Fruit fly (Drosophila melanogaster) whole organism, embryonic: Measurements from ENCODE around the gene CG14450.

Experiments
- BtbVII ChIP-seq: fragments of 200-800 bp; sonication (Bioruptor generic); optimal IDR thresholded peaks from 3 replicates; lab custom pipeline; 2017; ENCODE audit warnings: missing biosample characterization, mild to moderate bottlenecking, missing genetic modification characterization
- CG10209 ChIP-seq: fragments of 200-800 bp; sonication (Bioruptor generic); optimal IDR thresholded peaks from 3 replicates; lab custom pipeline; 2017; ENCODE audit warnings: missing biosample characterization, mild to moderate bottlenecking, missing genetic modification characterization, missing genetic modification reagents
- CG10267 ChIP-seq: fragments of 200-800 bp; sonication (Bioruptor generic); optimal IDR thresholded peaks from 2 replicates; lab custom pipeline; 2018; ENCODE audit warnings: missing biosample characterization, mild to moderate bottlenecking, missing genetic modification characterization, moderate library complexity
- CG10959 ChIP-seq: fragments of 200-800 bp; sonication (Bioruptor generic); IDR thresholded peaks from 2 replicates; pipeline ENCODE4 v1.3.6; 2022; ENCODE audit warnings: missing biosample characterization, missing genetic modification characterization
- CG1233 ChIP-seq: fragments of 200-800 bp; sonication (Bioruptor generic); optimal IDR thresholded peaks from 4 replicates; lab custom pipeline; 2018; ENCODE audit warnings: missing biosample characterization, mild to moderate bottlenecking, missing genetic modification characterization
- CG13287 ChIP-seq: fragments of 200-800 bp; sonication (Bioruptor generic); IDR thresholded peaks from 2 replicates; pipeline ENCODE4 v1.3.6; 2022; ENCODE audit warnings: missing biosample characterization, missing genetic modification characterization; ENCODE audit not compliant: partially characterized antibody
- CG13296 ChIP-seq: fragments of 200-800 bp; sonication (Bioruptor generic); optimal IDR thresholded peaks from 3 replicates; lab custom pipeline; 2018; ENCODE audit warnings: missing biosample characterization, mild to moderate bottlenecking, missing genetic modification characterization
- CG17359 ChIP-seq: fragments of 200-800 bp; sonication (Bioruptor generic); optimal IDR thresholded peaks from 3 replicates; lab custom pipeline; 2018; ENCODE audit warnings: missing biosample characterization, mild to moderate bottlenecking, missing genetic modification characterization, moderate library complexity
- CG18619 ChIP-seq: fragments of 200-800 bp; sonication (Bioruptor generic); optimal IDR thresholded peaks from 3 replicates; lab custom pipeline; 2017; ENCODE audit warnings: missing biosample characterization, mild to moderate bottlenecking, missing genetic modification characterization
- CG2120 ChIP-seq: fragments of 200-800 bp; sonication (Bioruptor generic); optimal IDR thresholded peaks from 3 replicates; lab custom pipeline; 2016; ENCODE audit warnings: missing biosample characterization, missing genetic modification characterization
- CG2129 ChIP-seq: fragments of 200-800 bp; sonication (Bioruptor generic); IDR thresholded peaks from 2 replicates; pipeline ENCODE4 v1.3.6; 2022; ENCODE audit warnings: missing biosample characterization, missing genetic modification characterization; ENCODE audit not compliant: partially characterized antibody
- CG2678 ChIP-seq: fragments of 200-800 bp; sonication (Bioruptor generic); optimal IDR thresholded peaks from 3 replicates; lab custom pipeline; 2019; ENCODE audit warnings: missing biosample characterization, mild to moderate bottlenecking, missing genetic modification characterization, moderate library complexity
- CG31365 ChIP-seq: fragments of 200-800 bp; sonication (Bioruptor generic); optimal IDR thresholded peaks from 2 replicates; lab custom pipeline; 2018; ENCODE audit warnings: missing biosample characterization, mild to moderate bottlenecking, missing genetic modification characterization
- CG31388 ChIP-seq: fragments of 200-800 bp; sonication (Bioruptor generic); optimal IDR thresholded peaks from 2 replicates; lab custom pipeline; 2016; ENCODE audit warnings: missing biosample characterization, missing genetic modification characterization
- CG32532 ChIP-seq: fragments of 200-800 bp; sonication (Bioruptor generic); IDR thresholded peaks from 2 replicates; pipeline ENCODE4 v1.3.6; 2022; ENCODE audit warnings: missing biosample characterization, missing genetic modification characterization
- CG3726 ChIP-seq: fragments of 200-800 bp; sonication (Bioruptor generic); IDR thresholded peaks from 3 replicates; pipeline ENCODE4, ENCODE4 v1.3.6; 2022; ENCODE audit warnings: missing biosample characterization, missing genetic modification characterization
- CG3995 ChIP-seq: fragments of 200-800 bp; sonication (Bioruptor generic); optimal IDR thresholded peaks from 3 replicates; lab custom pipeline; 2016; ENCODE audit warnings: missing biosample characterization, missing genetic modification characterization
- CG4360 ChIP-seq: fragments of 200-800 bp; sonication (Bioruptor generic); IDR thresholded peaks from 2 replicates; pipeline ENCODE4 v1.3.6; 2022; ENCODE audit warnings: missing biosample characterization, missing genetic modification characterization
- CG6854 ChIP-seq: fragments of 200-800 bp; sonication (Bioruptor generic); optimal IDR thresholded peaks from 3 replicates; lab custom pipeline; 2017; ENCODE audit warnings: missing biosample characterization, mild to moderate bottlenecking, missing genetic modification characterization
- CG8281 ChIP-seq: fragments of 200-800 bp; sonication (Bioruptor generic); optimal IDR thresholded peaks from 2 replicates; lab custom pipeline; 2018; ENCODE audit warnings: missing biosample characterization, mild to moderate bottlenecking, missing genetic modification characterization, moderate library complexity
- CTCF ChIP-seq: fragments of 200-800 bp; sonication (Bioruptor generic); optimal IDR thresholded peaks from 2 replicates; lab custom pipeline; 2017; ENCODE audit warnings: missing biosample characterization, mild to moderate bottlenecking, missing genetic modification characterization, moderate library complexity
- Deaf1 ChIP-seq: fragments of 200-800 bp; optimal IDR thresholded peaks from 3 replicates; lab custom pipeline; 2019; ENCODE audit warnings: missing biosample characterization, mild to moderate bottlenecking, missing genetic modification characterization, moderate library complexity
- Dip3 ChIP-seq: fragments of 200-800 bp; sonication (Bioruptor generic); optimal IDR thresholded peaks from 3 replicates; lab custom pipeline; 2016; ENCODE audit warnings: missing biosample characterization, missing genetic modification characterization
- Eip74EF ChIP-seq, 2 experiments: fragments of 200-800 bp in 1 of 2; fragments of >200 bp in 1 of 2; sonication (Bioruptor generic) in 1 of 2; optimal IDR thresholded peaks; 2 replicates each; lab custom pipeline; 2017 to 2019; ENCODE audit warnings: missing biosample characterization in 2 of 2, missing genetic modification characterization in 2 of 2, mild to moderate bottlenecking in 1 of 2, moderate library complexity in 1 of 2
- HLH4C ChIP-seq: fragments of 200-800 bp; sonication (Bioruptor generic); IDR thresholded peaks from 3 replicates; pipeline ENCODE4 v1.3.6; 2022; ENCODE audit warnings: missing biosample characterization, missing genetic modification characterization; ENCODE audit not compliant: partially characterized antibody
- PHDP ChIP-seq: fragments of 200-800 bp; sonication (Bioruptor generic); optimal IDR thresholded peaks from 3 replicates; lab custom pipeline; 2018; ENCODE audit warnings: missing biosample characterization, mild to moderate bottlenecking, missing genetic modification characterization, moderate library complexity
- Pdp1 ChIP-seq, 2 experiments: fragments of 200-800 bp; sonication (Bioruptor generic); optimal IDR thresholded peaks; 3 replicates each; lab custom pipeline; 2016; ENCODE audit warnings: missing biosample characterization in 2 of 2, missing genetic modification characterization in 2 of 2, mild to moderate bottlenecking in 1 of 2, moderate library complexity in 1 of 2
- Sry-δ ChIP-seq: fragments of 200-800 bp; sonication (Bioruptor generic); optimal IDR thresholded peaks from 2 replicates; lab custom pipeline; 2016; ENCODE audit warnings: missing biosample characterization, missing genetic modification characterization
- Vsx1 ChIP-seq: fragments of 200-800 bp; sonication (Bioruptor generic); optimal IDR thresholded peaks from 2 replicates; lab custom pipeline; 2017; ENCODE audit warnings: missing biosample characterization, mild to moderate bottlenecking, missing genetic modification characterization, missing genetic modification reagents
- chm ChIP-seq: fragments of 200-800 bp; sonication (Bioruptor generic); IDR thresholded peaks from 2 replicates; pipeline ENCODE4 v1.3.6; 2022; ENCODE audit warnings: missing biosample characterization, missing genetic modification characterization
- cwo ChIP-seq: fragments of 200-800 bp; sonication (Bioruptor generic); optimal IDR thresholded peaks from 3 replicates; lab custom pipeline; 2017; ENCODE audit warnings: missing biosample characterization, missing genetic modification characterization, mild to moderate bottlenecking, moderate library complexity, missing genetic modification reagents
- ems ChIP-seq: fragments of 200-800 bp; sonication (Bioruptor generic); optimal IDR thresholded peaks from 3 replicates; lab custom pipeline; 2016; ENCODE audit warnings: missing biosample characterization, missing genetic modification characterization
- ftz-f1 ChIP-seq: fragments of 200-800 bp; sonication (Bioruptor generic); optimal IDR thresholded peaks from 2 replicates; lab custom pipeline; 2016; ENCODE audit warnings: missing biosample characterization, missing genetic modification characterization
- gcm ChIP-seq: fragments of 200-800 bp; sonication (Bioruptor generic); optimal IDR thresholded peaks from 2 replicates; lab custom pipeline; 2019; ENCODE audit warnings: missing biosample characterization, mild to moderate bottlenecking, missing genetic modification characterization, moderate library complexity
- her ChIP-seq: fragments of 200-800 bp; sonication (Bioruptor generic); optimal IDR thresholded peaks from 2 replicates; lab custom pipeline; 2016; ENCODE audit warnings: missing biosample characterization, missing genetic modification characterization
- kni ChIP-seq: fragments of 200-800 bp; sonication (Bioruptor generic); optimal IDR thresholded peaks from 3 replicates; lab custom pipeline; 2017; ENCODE audit warnings: mild to moderate bottlenecking, missing biosample characterization, missing genetic modification reagents, missing genetic modification characterization
- knrl ChIP-seq: fragments of 200-800 bp; sonication (Bioruptor generic); IDR thresholded peaks from 3 replicates; pipeline ENCODE4 v1.3.6; 2022; ENCODE audit warnings: missing biosample characterization, missing genetic modification characterization; ENCODE audit not compliant: partially characterized antibody
- lola ChIP-seq, 3 experiments: fragments of >200 bp in 2 of 3; fragments of 200-800 bp in 1 of 3; sonication (Bioruptor generic) in 1 of 3; optimal IDR thresholded peaks; 2 replicates each; lab custom pipeline; 2017 to 2019; ENCODE audit warnings: missing biosample characterization in 3 of 3, missing genetic modification characterization in 3 of 3, mild to moderate bottlenecking in 1 of 3, moderate library complexity in 1 of 3
- maf-S ChIP-seq: fragments of 200-800 bp; sonication (Bioruptor generic); optimal IDR thresholded peaks from 2 replicates; lab custom pipeline; 2016; ENCODE audit warnings: missing biosample characterization, missing genetic modification characterization
- nerfin-1 ChIP-seq: fragments of 200-800 bp; sonication (Bioruptor generic); optimal IDR thresholded peaks from 3 replicates; lab custom pipeline; 2019; ENCODE audit warnings: missing biosample characterization, mild to moderate bottlenecking, missing genetic modification characterization, moderate library complexity
- nerfin-2 ChIP-seq: fragments of 200-800 bp; sonication (Bioruptor generic); IDR thresholded peaks from 2 replicates; pipeline ENCODE4 v1.3.6; 2022; ENCODE audit warnings: missing biosample characterization, missing genetic modification characterization; ENCODE audit not compliant: partially characterized antibody
- nom ChIP-seq: fragments of 200-800 bp; sonication (Bioruptor generic); optimal IDR thresholded peaks from 2 replicates; lab custom pipeline; 2017; ENCODE audit warnings: missing biosample characterization, missing genetic modification characterization, mild to moderate bottlenecking, moderate library complexity, missing genetic modification reagents
- pnt ChIP-seq: fragments of 200-800 bp; sonication (Bioruptor generic); optimal IDR thresholded peaks from 3 replicates; lab custom pipeline; 2016; ENCODE audit warnings: missing biosample characterization, missing genetic modification characterization
- sens ChIP-seq: fragments of 200-800 bp; sonication (Bioruptor generic); peaks from one replicate; lab custom pipeline; 2016; ENCODE audit warnings: missing biosample characterization, missing genetic modification characterization
- sug ChIP-seq: fragments of 200-800 bp; optimal IDR thresholded peaks from 2 replicates; lab custom pipeline; 2019; ENCODE audit warnings: missing biosample characterization, mild to moderate bottlenecking, missing genetic modification characterization, moderate library complexity
- tgo ChIP-seq: fragments of 200-800 bp; sonication (Bioruptor generic); IDR thresholded peaks from 3 replicates; pipeline ENCODE4 v1.3.6; 2022; ENCODE audit warnings: missing biosample characterization, missing genetic modification characterization
- twi ChIP-seq: fragments of 200-800 bp; optimal IDR thresholded peaks from 2 replicates; lab custom pipeline; 2019; ENCODE audit warnings: missing biosample characterization, mild to moderate bottlenecking, missing genetic modification characterization, moderate library complexity
- unc-4 ChIP-seq: fragments of 200-800 bp; sonication (Bioruptor generic); IDR thresholded peaks from 2 replicates; pipeline ENCODE4 v1.3.6; 2022; ENCODE audit warnings: missing biosample characterization, missing genetic modification characterization; ENCODE audit not compliant: partially characterized antibody
- zfh1 ChIP-seq: fragments of 200-800 bp; sonication (Bioruptor generic); IDR thresholded peaks from 3 replicates; pipeline ENCODE4 v1.3.6; 2022; ENCODE audit warnings: missing biosample characterization, missing genetic modification characterization

CG14450 gene

dm6 chr3L:22727739-22728335 is at the start of gene CG14450, which contains the start of gene CG11367 (continued):
- TF ChIP-seq CG6854 (GFP tag; lab: Kevin White, UChicago) (no peak), knrl (GFP tag; lab: Robert Waterston, UW) (peak; percentile 79), her (GFP tag; lab: Kevin White, UChicago) (no peak), CG10959 (GFP tag; lab: Robert Waterston, UW) (no peak), lola (GFP tag; optimal IDR thresholded peaks at IDR 0.05; lab: Kevin White, UChicago) (no peak), ems (no peak), Dip3 (GFP tag; lab: Kevin White, UChicago) (no peak), unc-4 (GFP tag; lab: Robert Waterston, UW) (peak; percentile 76), CG2678 (tag; lab: Kevin White, UChicago) (peak; percentile 6), Deaf1 (tag; lab: Kevin White, UChicago) (peak; percentile 89), CG8281 (no peak), CG17359 (peak; percentile 18), CG3726 (GFP tag; lab: Robert Waterston, UW) (no peak), sug (tag; lab: Kevin White, UChicago) (peak; percentile 55), CG4360 (GFP tag; lab: Robert Waterston, UW) (peak; percentile 27; the same call in 1 of the 2 replicates), kni (peak; percentile 94), nerfin-2 (GFP tag; lab: Robert Waterston, UW) (0 out of 2 replicates have a peak, but pooled peaks have one; percentile 33), nerfin-1 (tag; lab: Kevin White, UChicago) (peak; percentile 35), Vsx1 (GFP tag; lab: Kevin White, UChicago) (no peak), gcm (GFP tag; lab: Kevin White, UChicago) (peak; percentile 24), CG31365 (tag; lab: Kevin White, UChicago) (no peak), CG10209 (GFP tag; lab: Kevin White, UChicago) (peak; percentile 8), CG1233 (GFP tag; lab: Kevin White, UChicago) (peak; percentile 2), sens (peak; percentile 70), PHDP (tag; lab: Kevin White, UChicago) (peak; percentile 36), Eip74EF (GFP tag; optimal IDR thresholded peaks at IDR 0.05; lab: Kevin White, UChicago) (no peak), CTCF (peak; percentile 11), pnt (GFP tag; lab: Kevin White, UChicago) (no peak), CG18619 (peak; percentile 23), Sry-δ (GFP tag; lab: Kevin White, UChicago) (peak; percentile 25), chm (GFP tag; lab: Robert Waterston, UW) (no peak), maf-S (GFP tag; lab: Kevin White, UChicago) (no peak), zfh1 (GFP tag; lab: Robert Waterston, UW) (peak; percentile 18; the same call in 1 of the 3 replicates), CG2120 (peak; percentile 10), CG32532 (GFP tag; lab: Robert Waterston, UW) (no peak; the same call in 1 of the 2 replicates), Pdp1 (GFP tag; optimal IDR thresholded peaks at IDR 0.05; lab: Kevin White, UChicago) (peak in 1 of 2 experiments; percentile 48), BtbVII (GFP tag; lab: Kevin White, UChicago) (peak; percentile 27), CG13296 (GFP tag; lab: Kevin White, UChicago) (peak; percentile 20), HLH4C (peak; percentile 62), twi (tag; lab: Kevin White, UChicago) (peak; percentile 65), tgo (GFP tag; lab: Robert Waterston, UW) (no peak), nom (GFP tag; lab: Kevin White, UChicago) (peak; percentile 63), cwo (no peak), CG2129 (GFP tag; lab: Robert Waterston, UW) (0 out of 2 replicates have a peak, but pooled peaks have one; percentile 33), CG13287 (GFP tag; lab: Robert Waterston, UW) (peak; percentile 79), CG10267 (peak; percentile 78), ftz-f1 (GFP tag; lab: Kevin White, UChicago) (no peak), CG31388 (GFP tag; lab: Kevin White, UChicago) (no peak), CG3995 (peak; percentile 86)
